Fruit fly (Drosophila melanogaster) S2 (cell line): ENCODE measurements around the gene TotZ.

Experiments used
- CG8478 ChIP-seq: fragments of >200 bp; optimal IDR thresholded peaks from 2 replicates; lab custom pipeline; 2018
- CTCF ChIP-seq, 2 experiments: fragments of >200 bp; optimal IDR thresholded peaks; 2 replicates each; lab custom pipeline; 2018

The TotZ gene

dm6 chr3R:20912725-20913124 lies 35.2 kb downstream of the TotZ start:
- TF ChIP-seq CG8478 (lab: Kevin White, UChicago) = no peak
- no peak for TF ChIP-seq CTCF (optimal IDR thresholded peaks at IDR 0.05; lab: Kevin White, UChicago)

- no peak for TF ChIP-seq CTCF (optimal IDR thresholded peaks at IDR 0.05; lab: Kevin White, UChicago)
- no peak for TF ChIP-seq CG8478 (lab: Kevin White, UChicago)
Observed at dm6 chr3R:20914103-20914502, 36.6 kb downstream of the TotZ start, which contains the start of gene hdly. hdly (plus strand) TSS chr3R:20914296.

- TF ChIP-seq CG8478 (lab: Kevin White, UChicago) (no peak), CTCF (optimal IDR thresholded peaks at IDR 0.05; lab: Kevin White, UChicago) (no peak)
Observed at dm6 chr3R:20915828-20916227, 38.3 kb downstream of the TotZ start.
